Fruit fly (Drosophila melanogaster) whole organism, prepupa: ENCODE data around the gene Reg-2.

Experiments used
- Blimp-1 ChIP-seq: fragments of 200-800 bp; sonication (Bioruptor generic); optimal IDR thresholded peaks from 3 replicates; lab custom pipeline; 2017; ENCODE audit warnings: missing biosample characterization, missing genetic modification characterization, mild to moderate bottlenecking, moderate library complexity, missing genetic modification reagents
- CG10669 ChIP-seq: fragments of 200-800 bp; sonication (Bioruptor generic); optimal IDR thresholded peaks from 3 replicates; lab custom pipeline; 2018; ENCODE audit warnings: missing biosample characterization, mild to moderate bottlenecking, missing genetic modification characterization, moderate library complexity
- CG11294 ChIP-seq: fragments of 200-800 bp; sonication (Bioruptor generic); IDR thresholded peaks from 2 replicates; pipeline ENCODE4 v1.3.6; 2022; ENCODE audit warnings: missing biosample characterization, missing genetic modification characterization
- CG11762 ChIP-seq: fragments of 200-800 bp; sonication (Bioruptor generic); optimal IDR thresholded peaks from 3 replicates; lab custom pipeline; 2016; ENCODE audit warnings: missing biosample characterization, missing genetic modification characterization; ENCODE audit not compliant: insufficient read depth
- CG11902 ChIP-seq: fragments of 200-800 bp; sonication (Bioruptor generic); optimal IDR thresholded peaks from 3 replicates; lab custom pipeline; 2016; ENCODE audit warnings: missing biosample characterization, missing genetic modification characterization
- CG1621 ChIP-seq: fragments of 200-800 bp; sonication (Bioruptor generic); optimal IDR thresholded peaks from 3 replicates; lab custom pipeline; 2018; ENCODE audit warnings: missing biosample characterization, mild to moderate bottlenecking, missing genetic modification characterization
- CG16779 ChIP-seq: fragments of 200-800 bp; sonication (Bioruptor generic); optimal IDR thresholded peaks from 3 replicates; lab custom pipeline; 2017; ENCODE audit warnings: missing biosample characterization, mild to moderate bottlenecking, missing genetic modification characterization
- CG3032 ChIP-seq: fragments of 200-800 bp; optimal IDR thresholded peaks from 2 replicates; lab custom pipeline; 2019; ENCODE audit warnings: missing biosample characterization, mild to moderate bottlenecking, missing genetic modification characterization, moderate library complexity
- CG31627 ChIP-seq: fragments of 200-800 bp; sonication (Bioruptor generic); optimal IDR thresholded peaks from 3 replicates; lab custom pipeline; 2016; ENCODE audit warnings: missing biosample characterization, missing genetic modification characterization
- CG34406 ChIP-seq: fragments of 200-800 bp; sonication (Bioruptor generic); optimal IDR thresholded peaks from 3 replicates; lab custom pipeline; 2016; ENCODE audit warnings: missing biosample characterization, missing genetic modification characterization
- CG3919 ChIP-seq: fragments of 200-800 bp; sonication (Bioruptor generic); optimal IDR thresholded peaks from 3 replicates; lab custom pipeline; 2016; ENCODE audit warnings: missing biosample characterization, missing genetic modification characterization
- CG4318 ChIP-seq: fragments of 200-800 bp; sonication (Bioruptor generic); optimal IDR thresholded peaks from 3 replicates; lab custom pipeline; 2017; ENCODE audit warnings: missing biosample characterization, mild to moderate bottlenecking, missing genetic modification characterization
- CG6163 ChIP-seq: fragments of 200-800 bp; sonication (Bioruptor generic); IDR thresholded peaks from 3 replicates; pipeline ENCODE4 v1.3.6; 2022; ENCODE audit warnings: missing biosample characterization, missing genetic modification characterization
- CG6276 ChIP-seq: fragments of 200-800 bp; sonication (Bioruptor generic); optimal IDR thresholded peaks from 2 replicates; lab custom pipeline; 2017; ENCODE audit warnings: missing biosample characterization, mild to moderate bottlenecking, missing genetic modification characterization
- CG6792 ChIP-seq: fragments of 200-800 bp; sonication (Bioruptor generic); optimal IDR thresholded peaks from 3 replicates; lab custom pipeline; 2016; ENCODE audit warnings: missing biosample characterization, missing genetic modification characterization
- CG6808 ChIP-seq: fragments of 200-800 bp; sonication (Bioruptor generic); optimal IDR thresholded peaks from 3 replicates; lab custom pipeline; 2017; ENCODE audit warnings: missing biosample characterization, missing genetic modification characterization, mild to moderate bottlenecking, moderate library complexity, missing genetic modification reagents
- CG6854 ChIP-seq: fragments of 200-800 bp; sonication (Bioruptor generic); optimal IDR thresholded peaks from 2 replicates; lab custom pipeline; 2017; ENCODE audit warnings: missing biosample characterization, mild to moderate bottlenecking, missing genetic modification characterization
- CG7368 ChIP-seq: fragments of 200-800 bp; sonication (Bioruptor generic); optimal IDR thresholded peaks from 3 replicates; lab custom pipeline; 2016; ENCODE audit warnings: missing biosample characterization, missing genetic modification characterization
- CG8632 ChIP-seq: fragments of 200-800 bp; sonication (Bioruptor generic); optimal IDR thresholded peaks from 3 replicates; lab custom pipeline; 2016; ENCODE audit warnings: missing biosample characterization, missing genetic modification characterization
- CG9139 ChIP-seq: fragments of 200-800 bp; sonication (Bioruptor generic); optimal IDR thresholded peaks from 3 replicates; lab custom pipeline; 2017; ENCODE audit warnings: missing biosample characterization, mild to moderate bottlenecking, missing genetic modification characterization
- Eip75B ChIP-seq: fragments of 200-800 bp; sonication (Bioruptor generic); optimal IDR thresholded peaks from 3 replicates; lab custom pipeline; 2016; ENCODE audit warnings: missing biosample characterization, missing genetic modification characterization
- Eip78C ChIP-seq: fragments of 200-800 bp; sonication (Bioruptor generic); peaks from one replicate; lab custom pipeline; 2016; ENCODE audit warnings: missing biosample characterization, missing genetic modification characterization
- Ets21C ChIP-seq: fragments of 200-800 bp; sonication (Bioruptor generic); optimal IDR thresholded peaks from 3 replicates; lab custom pipeline; 2016; ENCODE audit warnings: missing biosample characterization, missing genetic modification characterization
- Ets96B ChIP-seq: fragments of 200-800 bp; optimal IDR thresholded peaks from 2 replicates; lab custom pipeline; 2019; ENCODE audit warnings: missing biosample characterization, mild to moderate bottlenecking, missing genetic modification characterization, moderate library complexity
- Gug ChIP-seq: fragments of 200-800 bp; sonication (Bioruptor generic); IDR thresholded peaks from 2 replicates; pipeline ENCODE4 v1.3.6; 2022; ENCODE audit warnings: missing biosample characterization, missing genetic modification characterization
- Hr38 ChIP-seq: sonication (Bioruptor generic); optimal IDR thresholded peaks from 2 replicates; lab custom pipeline; 2016; ENCODE audit warnings: missing biosample characterization, missing genetic modification characterization
- Lpt ChIP-seq: fragments of 200-800 bp; sonication (Bioruptor generic); optimal IDR thresholded peaks from 3 replicates; lab custom pipeline; 2016; ENCODE audit warnings: missing biosample characterization, missing genetic modification characterization
- Met ChIP-seq: fragments of 200-800 bp; sonication (Bioruptor generic); optimal IDR thresholded peaks from 3 replicates; lab custom pipeline; 2016; ENCODE audit warnings: missing biosample characterization, missing genetic modification characterization
- OdsH ChIP-seq: fragments of 200-800 bp; sonication (Bioruptor generic); optimal IDR thresholded peaks from 3 replicates; lab custom pipeline; 2016; ENCODE audit warnings: missing biosample characterization, missing genetic modification characterization
- Sox102F ChIP-seq: fragments of 200-800 bp; sonication (Bioruptor generic); optimal IDR thresholded peaks from 2 replicates; lab custom pipeline; 2016; ENCODE audit warnings: missing biosample characterization, mild to moderate bottlenecking, missing genetic modification characterization
- Sox14 ChIP-seq: fragments of 200-800 bp; sonication (Bioruptor generic); optimal IDR thresholded peaks from 3 replicates; lab custom pipeline; 2016; ENCODE audit warnings: missing biosample characterization, missing genetic modification characterization
- achi ChIP-seq: fragments of 200-800 bp; sonication (Bioruptor generic); optimal IDR thresholded peaks from 3 replicates; lab custom pipeline; 2016; ENCODE audit warnings: missing biosample characterization, missing genetic modification characterization
- acj6 ChIP-seq: fragments of 200-800 bp; sonication (Bioruptor generic); optimal IDR thresholded peaks from 3 replicates; lab custom pipeline; 2016; ENCODE audit warnings: missing biosample characterization, missing genetic modification characterization
- cyc ChIP-seq: fragments of 200-800 bp; sonication (Bioruptor generic); optimal IDR thresholded peaks from 3 replicates; lab custom pipeline; 2016; ENCODE audit warnings: missing biosample characterization, missing genetic modification characterization
- dac ChIP-seq: fragments of 200-800 bp; sonication (Bioruptor generic); optimal IDR thresholded peaks from 2 replicates; lab custom pipeline; 2017; ENCODE audit warnings: missing biosample characterization, mild to moderate bottlenecking, missing genetic modification characterization
- eg ChIP-seq: fragments of 200-800 bp; sonication (Bioruptor generic); IDR thresholded peaks from 3 replicates; pipeline ENCODE4 v1.3.6; 2022; ENCODE audit warnings: missing biosample characterization, missing genetic modification characterization
- esn ChIP-seq: fragments of 200-800 bp; sonication (Bioruptor generic); optimal IDR thresholded peaks from 2 replicates; lab custom pipeline; 2016; ENCODE audit warnings: missing biosample characterization, mild to moderate bottlenecking, missing genetic modification characterization, moderate library complexity
- fd59A ChIP-seq: fragments of 200-800 bp; sonication (Bioruptor generic); optimal IDR thresholded peaks from 2 replicates; lab custom pipeline; 2017; ENCODE audit warnings: missing biosample characterization, mild to moderate bottlenecking, missing genetic modification characterization, missing genetic modification reagents
- fd85E ChIP-seq: fragments of 200-800 bp; sonication (Bioruptor generic); optimal IDR thresholded peaks from 3 replicates; lab custom pipeline; 2016; ENCODE audit warnings: missing biosample characterization, missing genetic modification characterization
- fkh ChIP-seq: fragments of 200-800 bp; sonication (Bioruptor generic); optimal IDR thresholded peaks from 3 replicates; lab custom pipeline; 2017; ENCODE audit warnings: missing biosample characterization, mild to moderate bottlenecking, missing genetic modification characterization, moderate library complexity
- lz ChIP-seq: fragments of 200-800 bp; sonication (Bioruptor generic); optimal IDR thresholded peaks from 3 replicates; lab custom pipeline; 2016; ENCODE audit warnings: missing biosample characterization, missing genetic modification characterization
- net ChIP-seq: fragments of 200-800 bp; sonication (Bioruptor generic); optimal IDR thresholded peaks from 3 replicates; lab custom pipeline; 2016; ENCODE audit warnings: missing biosample characterization, missing genetic modification characterization
- pdm3 ChIP-seq: fragments of 200-800 bp; sonication (Bioruptor generic); optimal IDR thresholded peaks from 3 replicates; lab custom pipeline; 2016; ENCODE audit warnings: missing biosample characterization, missing genetic modification characterization
- salr ChIP-seq, 2 experiments: fragments of 200-800 bp; sonication (Bioruptor generic); optimal IDR thresholded peaks; 3 replicates each; lab custom pipeline; 2016 to 2018; ENCODE audit warnings: missing biosample characterization in 2 of 2, missing genetic modification characterization in 2 of 2, mild to moderate bottlenecking in 1 of 2
- ss ChIP-seq, 2 experiments: fragments of 200-800 bp; sonication (Bioruptor generic); optimal IDR thresholded peaks; 2 replicates in 1 of 2; 3 replicates in 1 of 2; lab custom pipeline; 2017 to 2018; ENCODE audit warnings: mild to moderate bottlenecking in 2 of 2, missing biosample characterization in 2 of 2, missing genetic modification characterization in 2 of 2, moderate library complexity in 1 of 2
- svp ChIP-seq: fragments of 200-800 bp; sonication (Bioruptor generic); peaks from one replicate; lab custom pipeline; 2016; ENCODE audit warnings: missing biosample characterization, missing genetic modification characterization
- vri ChIP-seq: fragments of 200-800 bp; sonication (Bioruptor generic); optimal IDR thresholded peaks from 3 replicates; lab custom pipeline; 2016; ENCODE audit warnings: missing biosample characterization, mild to moderate bottlenecking, missing genetic modification characterization

Gene Reg-2

DNA sequence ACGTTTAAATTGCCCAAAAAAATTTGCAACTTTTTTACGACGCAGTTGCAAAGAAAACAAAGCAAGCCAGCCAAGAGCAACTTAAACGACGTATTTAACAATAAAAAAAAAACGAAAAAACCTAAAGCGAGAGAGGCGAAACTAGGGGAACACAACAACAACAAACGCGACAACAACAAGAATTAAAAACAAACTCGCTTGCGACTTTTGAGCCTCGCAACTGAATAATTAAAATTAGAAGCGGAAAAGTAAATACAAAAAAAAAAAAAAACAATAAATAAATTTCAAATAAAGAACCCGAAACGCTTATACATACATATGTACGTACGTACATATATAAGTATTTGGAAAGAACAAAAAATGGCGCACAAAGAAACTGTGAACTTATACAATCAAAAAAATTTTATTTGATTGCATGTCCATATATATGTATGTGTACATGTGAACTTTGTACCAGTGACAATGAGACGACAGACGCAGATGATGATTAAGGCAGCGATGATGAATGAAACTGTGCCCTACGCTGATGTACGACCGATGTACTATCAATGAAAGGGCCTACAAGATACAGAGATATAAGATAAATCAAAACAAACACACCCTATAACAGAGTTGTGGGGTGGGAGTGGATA lies 22.4 kb upstream of the Reg-2 start:
- TF ChIP-seq CG9139 (GFP tag; lab: Kevin White, UChicago) (no peak), CG34406 (no peak), CG6808 (GFP tag; lab: Kevin White, UChicago) (peak; percentile 14), Eip78C (peak; percentile 22), svp (peak; percentile 5), lz (GFP tag; lab: Kevin White, UChicago) (no peak), CG6276 (peak; percentile 14), CG11294 (GFP tag; lab: Robert Waterston, UW) (no peak), CG6854 (peak; percentile 48)

DNA sequence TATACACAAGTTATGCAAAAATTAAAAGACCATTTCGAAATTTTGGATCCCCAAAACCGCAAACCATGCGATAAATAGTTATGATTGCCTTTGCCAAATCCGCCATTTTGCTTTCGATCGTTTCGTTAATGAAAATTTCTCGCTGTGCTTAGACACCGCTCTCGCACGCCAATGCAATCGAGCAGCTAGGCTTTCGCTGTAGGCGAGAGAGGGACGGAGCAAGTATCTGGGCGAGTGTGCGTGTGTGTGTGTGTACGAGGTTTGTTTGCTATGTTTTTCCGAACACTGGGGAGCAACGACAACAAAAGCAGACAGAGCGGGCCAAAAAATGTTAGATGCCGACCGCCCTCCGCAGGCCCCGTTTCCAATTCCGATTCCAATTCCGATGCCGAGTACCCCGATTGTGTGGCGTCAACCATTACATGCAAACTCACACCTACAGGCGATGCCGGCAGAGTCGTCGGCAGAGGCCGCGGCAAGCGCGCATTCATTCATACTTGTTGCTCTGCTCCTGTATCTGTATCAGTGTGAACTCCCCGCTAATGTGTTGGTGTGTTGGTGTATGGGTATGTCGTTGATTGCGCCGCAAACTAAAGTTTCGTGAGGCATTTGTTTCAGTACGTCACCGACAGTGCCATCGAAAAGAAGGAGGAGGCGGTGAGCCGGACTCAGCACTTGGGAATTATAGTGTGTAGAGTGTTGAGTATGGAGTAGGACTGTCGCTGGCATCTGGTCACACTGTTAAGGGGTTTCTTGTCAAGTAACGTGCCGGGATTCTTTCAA lies 21.6 kb upstream of the Reg-2 start:
- peak; percentile 97 for TF ChIP-seq fkh (GFP tag; lab: Kevin White, UChicago)
- no peak for TF ChIP-seq achi (GFP tag; lab: Kevin White, UChicago)
- no peak for TF ChIP-seq dac (GFP tag; lab: Kevin White, UChicago)
- TF ChIP-seq CG8632: no peak
- no peak for TF ChIP-seq Blimp-1 (GFP tag; lab: Kevin White, UChicago)
- TF ChIP-seq lz (GFP tag; lab: Kevin White, UChicago): peak; percentile 31
- TF ChIP-seq CG11902 (GFP tag; lab: Kevin White, UChicago): no peak
- TF ChIP-seq CG6792 (GFP tag; lab: Kevin White, UChicago): no peak
- peak; percentile 72 for TF ChIP-seq svp
- TF ChIP-seq CG11762 (GFP tag; lab: Kevin White, UChicago): no peak
- peak; percentile 75 for TF ChIP-seq vri (GFP tag; lab: Kevin White, UChicago)
- TF ChIP-seq Ets96B: no peak
- peak; percentile 26 for TF ChIP-seq Sox14 (GFP tag; lab: Kevin White, UChicago)
- peak; percentile 27 for TF ChIP-seq acj6 (GFP tag; lab: Kevin White, UChicago)
- no peak for TF ChIP-seq fd85E (GFP tag; lab: Kevin White, UChicago)
- peak; percentile 51 to 76 for TF ChIP-seq ss (GFP tag; optimal IDR thresholded peaks at IDR 0.05; lab: Kevin White, UChicago)
- peak; percentile 36 for TF ChIP-seq Eip75B
- TF ChIP-seq CG7368 (GFP tag; lab: Kevin White, UChicago): peak; percentile 23
- peak; percentile 51 for TF ChIP-seq net (GFP tag; lab: Kevin White, UChicago)
- TF ChIP-seq fd59A (GFP tag; lab: Kevin White, UChicago): no peak
- peak; percentile 24 for TF ChIP-seq OdsH (GFP tag; lab: Kevin White, UChicago)
- TF ChIP-seq Gug (GFP tag; lab: Robert Waterston, UW): peak; percentile 35; the same call in 1 of the 2 replicates
- TF ChIP-seq CG4318 (GFP tag; lab: Kevin White, UChicago): peak; percentile 45
- TF ChIP-seq CG1621 (tag; lab: Kevin White, UChicago): peak; percentile 25
- TF ChIP-seq CG9139 (GFP tag; lab: Kevin White, UChicago): no peak
- TF ChIP-seq CG6163 (GFP tag; lab: Robert Waterston, UW): peak; percentile 66
- peak; percentile 86 for TF ChIP-seq Lpt (GFP tag; lab: Kevin White, UChicago)
- TF ChIP-seq eg (GFP tag; lab: Robert Waterston, UW): peak; percentile 78
- peak; percentile 21 for TF ChIP-seq Met (GFP tag; lab: Kevin White, UChicago)
- TF ChIP-seq Ets21C (GFP tag; lab: Kevin White, UChicago): no peak
- TF ChIP-seq CG11294 (GFP tag; lab: Robert Waterston, UW): no peak; the same call in none of the 2 replicates
- peak; percentile 25 for TF ChIP-seq cyc (GFP tag; lab: Kevin White, UChicago)
- TF ChIP-seq CG34406: no peak
- peak; percentile 23 for TF ChIP-seq CG10669
- TF ChIP-seq Hr38 (GFP tag; lab: Kevin White, UChicago): no peak
- TF ChIP-seq CG6276: peak; percentile 69
- peak; percentile 44 for TF ChIP-seq CG31627
- peak; percentile 32 for TF ChIP-seq pdm3 (GFP tag; lab: Kevin White, UChicago)
- peak; percentile 68 for TF ChIP-seq CG16779 (tag; lab: Kevin White, UChicago)
- TF ChIP-seq CG6808 (GFP tag; lab: Kevin White, UChicago): peak; percentile 35
- peak; percentile 2 for TF ChIP-seq esn (GFP tag; lab: Kevin White, UChicago)
- TF ChIP-seq Sox102F (GFP tag; lab: Kevin White, UChicago): peak; percentile 28
- no peak for TF ChIP-seq CG3919 (GFP tag; lab: Kevin White, UChicago)
- peak in 1 of 2 experiments; percentile 5 for TF ChIP-seq salr (GFP tag; optimal IDR thresholded peaks at IDR 0.05; lab: Kevin White, UChicago)
- peak; percentile 42 for TF ChIP-seq CG3032
